Worm (Caenorhabditis elegans) whole organism, L4 larva: Measurements from ENCODE around the gene skat-1.
"Not testable (repeated sequence)": the region's sequence is repeated elsewhere in the genome, so short reads cannot be mapped to it uniquely, and the experiment has no call there.

Source experiments
- F26F4.8 ChIP-seq: fragments of 200-800 bp; sonication (Bioruptor generic); conservative IDR thresholded peaks from 2 replicates; pipeline ENCODE4 v1.3.6; 2022; ENCODE audit warnings: missing genetic modification characterization, missing compliant biosample characterization
- lim-7 ChIP-seq: fragments of 200-800 bp; sonication (Bioruptor generic); IDR thresholded peaks from 2 replicates; pipeline ENCODE4 v1.3.6; 2022; ENCODE audit warnings: missing genetic modification characterization, missing compliant biosample characterization
- ztf-11 ChIP-seq: fragments of 150-350 bp; optimal IDR thresholded peaks from 2 replicates; lab custom pipeline; 2014; ENCODE audit warnings: missing biosample characterization, missing genetic modification characterization

- TF ChIP-seq F26F4.8 (GFP tag; lab: Robert Waterston, UW); lim-7 (GFP tag; lab: Robert Waterston, UW); ztf-11 (tag; lab: Kevin White, UChicago): not testable (repeated sequence)
Measured at ce11 chrIII:9005905-9006372, 9.4 kb upstream of the skat-1 start, which contains the start of gene rab-6.1.
